Fruit fly (Drosophila melanogaster): ENCODE results near the gene CG34299.

CG34299 gene

dm6 chr3R:30249283-30249682 is at the start of gene CG34299:
CG34299 (plus strand) TSS chr3R:30249583.
- TF ChIP-seq ttk (optimal IDR thresholded peaks at IDR 0.05) (no peak), Sin3A (optimal IDR thresholded peaks at IDR 0.05) (no peak), insv (optimal IDR thresholded peaks at IDR 0.05) (no peak), Myc (optimal IDR thresholded peaks at IDR 0.05) (no peak)

- TF ChIP-seq Myc (optimal IDR thresholded peaks at IDR 0.05): no peak
- no peak for TF ChIP-seq insv (optimal IDR thresholded peaks at IDR 0.05)
These were observed 49.2 kb upstream of the CG34299 start for dm6 chr3R:30200091-30200698.

- TF ChIP-seq insv (optimal IDR thresholded peaks at IDR 0.05): no peak
- no peak for TF ChIP-seq Sin3A (optimal IDR thresholded peaks at IDR 0.05)
- no peak for TF ChIP-seq psq (optimal IDR thresholded peaks at IDR 0.05)
- TF ChIP-seq h (optimal IDR thresholded peaks at IDR 0.05): no peak
- no peak for TF ChIP-seq Myc (optimal IDR thresholded peaks at IDR 0.05)
- TF ChIP-seq ttk (optimal IDR thresholded peaks at IDR 0.05): no peak
These were observed 48.3 kb upstream of the CG34299 start for dm6 chr3R:30201064-30201463.

dm6 chr3R:30202898-30203103 is 46.6 kb upstream of the CG34299 start, which contains the start of gene CG9743:
CG9743 (minus strand) TSS chr3R:30202998.
- TF ChIP-seq ttk (optimal IDR thresholded peaks at IDR 0.05): no peak

dm6 chr3R:30203104-30203986 is 46.0 kb upstream of the CG34299 start:
- no peak for TF ChIP-seq insv (optimal IDR thresholded peaks at IDR 0.05)
- TF ChIP-seq Sin3A (optimal IDR thresholded peaks at IDR 0.05): no peak
- TF ChIP-seq h (optimal IDR thresholded peaks at IDR 0.05): no peak
- no peak for TF ChIP-seq Myc (optimal IDR thresholded peaks at IDR 0.05)
- no peak for TF ChIP-seq psq (optimal IDR thresholded peaks at IDR 0.05)
- TF ChIP-seq ttk (optimal IDR thresholded peaks at IDR 0.05): no peak

- TF ChIP-seq h (optimal IDR thresholded peaks at IDR 0.05) (no peak), Myc (optimal IDR thresholded peaks at IDR 0.05) (no peak), ttk (optimal IDR thresholded peaks at IDR 0.05) (no peak), insv (optimal IDR thresholded peaks at IDR 0.05) (no peak), psq (optimal IDR thresholded peaks at IDR 0.05) (no peak), Sin3A (optimal IDR thresholded peaks at IDR 0.05) (no peak)
These were observed 45.3 kb upstream of the CG34299 start for dm6 chr3R:30204004-30204603.

dm6 chr3R:30205946-30206345 is 43.4 kb upstream of the CG34299 start:
- TF ChIP-seq insv (optimal IDR thresholded peaks at IDR 0.05): no peak
- TF ChIP-seq Myc (optimal IDR thresholded peaks at IDR 0.05): no peak

dm6 chr3R:30208011-30208410 is 41.4 kb upstream of the CG34299 start:
- TF ChIP-seq Myc (optimal IDR thresholded peaks at IDR 0.05) (no peak), h (optimal IDR thresholded peaks at IDR 0.05) (no peak), insv (optimal IDR thresholded peaks at IDR 0.05) (no peak), Sin3A (optimal IDR thresholded peaks at IDR 0.05) (no peak), ttk (optimal IDR thresholded peaks at IDR 0.05) (no peak)

dm6 chr3R:30208766-30209484 is 40.5 kb upstream of the CG34299 start, which contains the start of gene RpS7:
RpS7 (minus strand) TSS chr3R:30209020.
- TF ChIP-seq insv (optimal IDR thresholded peaks at IDR 0.05): no peak
- no peak for TF ChIP-seq Sin3A (optimal IDR thresholded peaks at IDR 0.05)
- TF ChIP-seq Myc (optimal IDR thresholded peaks at IDR 0.05): no peak

- TF ChIP-seq ttk (optimal IDR thresholded peaks at IDR 0.05) (no peak), psq (optimal IDR thresholded peaks at IDR 0.05) (no peak), insv (optimal IDR thresholded peaks at IDR 0.05) (no peak)
These were observed 39.7 kb upstream of the CG34299 start, which contains the start of gene Anp for dm6 chr3R:30209648-30210047. Anp (plus strand) TSS chr3R:30209948.

dm6 chr3R:30210560-30210959 is 38.8 kb upstream of the CG34299 start, which contains the start of gene CecA1:
CecA1 (plus strand) TSS chr3R:30210874.
- no peak for TF ChIP-seq h (optimal IDR thresholded peaks at IDR 0.05)
- TF ChIP-seq Myc (optimal IDR thresholded peaks at IDR 0.05): no peak
- no peak for TF ChIP-seq Sin3A (optimal IDR thresholded peaks at IDR 0.05)
- TF ChIP-seq ttk (optimal IDR thresholded peaks at IDR 0.05): no peak
- TF ChIP-seq psq (optimal IDR thresholded peaks at IDR 0.05): no peak
- TF ChIP-seq insv (optimal IDR thresholded peaks at IDR 0.05): no peak

- TF ChIP-seq psq (optimal IDR thresholded peaks at IDR 0.05): no peak
- TF ChIP-seq ttk (optimal IDR thresholded peaks at IDR 0.05): no peak
- TF ChIP-seq Myc (optimal IDR thresholded peaks at IDR 0.05): no peak
- no peak for TF ChIP-seq Sin3A (optimal IDR thresholded peaks at IDR 0.05)
- TF ChIP-seq insv (optimal IDR thresholded peaks at IDR 0.05): no peak
- TF ChIP-seq h (optimal IDR thresholded peaks at IDR 0.05): no peak
These were observed 37.5 kb upstream of the CG34299 start, which contains the start of gene CecA2 for dm6 chr3R:30211856-30212255. CecA2 (plus strand) TSS chr3R:30212156.

Measured in Kc167 (cell line).